Fruit fly (Drosophila melanogaster) whole organism, pupa: ENCODE results near the gene CG17343.

Experiments
- CG10348 ChIP-seq: fragments of 200-800 bp; sonication (Bioruptor generic); IDR thresholded peaks from 2 replicates; pipeline ENCODE4 v1.3.6; 2022; ENCODE audit warnings: missing biosample characterization, missing genetic modification characterization
- CG14655 ChIP-seq: fragments of 200-800 bp; sonication (Bioruptor generic); optimal IDR thresholded peaks from 3 replicates; lab custom pipeline; 2017; ENCODE audit warnings: mild to moderate bottlenecking, missing biosample characterization, missing genetic modification reagents, missing genetic modification characterization
- CG17806 ChIP-seq: fragments of 200-800 bp; sonication (Bioruptor generic); optimal IDR thresholded peaks from 2 replicates; lab custom pipeline; 2018; ENCODE audit warnings: missing biosample characterization, mild to moderate bottlenecking, missing genetic modification characterization, moderate library complexity
- CG34367 ChIP-seq: fragments of 200-800 bp; sonication (Bioruptor generic); optimal IDR thresholded peaks from 2 replicates; lab custom pipeline; 2018; ENCODE audit warnings: missing biosample characterization, mild to moderate bottlenecking, missing genetic modification characterization
- CG8159 ChIP-seq: fragments of 200-800 bp; sonication (Bioruptor generic); optimal IDR thresholded peaks from 3 replicates; lab custom pipeline; 2018; ENCODE audit warnings: missing biosample characterization, mild to moderate bottlenecking, missing genetic modification characterization, moderate library complexity
- CG9948 ChIP-seq: fragments of 200-800 bp; sonication (Bioruptor generic); optimal IDR thresholded peaks from 2 replicates; lab custom pipeline; 2018; ENCODE audit warnings: missing biosample characterization, mild to moderate bottlenecking, missing genetic modification characterization, moderate library complexity
- D1 ChIP-seq: fragments of 200-800 bp; sonication (Bioruptor generic); optimal IDR thresholded peaks from 2 replicates; lab custom pipeline; 2018; ENCODE audit warnings: missing biosample characterization, mild to moderate bottlenecking, missing genetic modification characterization, moderate library complexity
- EcR ChIP-seq: fragments of 200-800 bp; sonication (Bioruptor generic); optimal IDR thresholded peaks from 3 replicates; lab custom pipeline; 2019; ENCODE audit warnings: missing biosample characterization, missing genetic modification characterization, mild to moderate bottlenecking, moderate library complexity, missing genetic modification reagents
- Pif1B ChIP-seq: fragments of 200-800 bp; sonication (Bioruptor generic); optimal IDR thresholded peaks from 3 replicates; lab custom pipeline; 2016; ENCODE audit warnings: missing biosample characterization, missing genetic modification characterization
- rn ChIP-seq: fragments of 200-800 bp; sonication (Bioruptor generic); IDR thresholded peaks from 2 replicates; pipeline ENCODE4 v1.3.6; 2022; ENCODE audit warnings: missing biosample characterization, missing genetic modification characterization

DNA sequence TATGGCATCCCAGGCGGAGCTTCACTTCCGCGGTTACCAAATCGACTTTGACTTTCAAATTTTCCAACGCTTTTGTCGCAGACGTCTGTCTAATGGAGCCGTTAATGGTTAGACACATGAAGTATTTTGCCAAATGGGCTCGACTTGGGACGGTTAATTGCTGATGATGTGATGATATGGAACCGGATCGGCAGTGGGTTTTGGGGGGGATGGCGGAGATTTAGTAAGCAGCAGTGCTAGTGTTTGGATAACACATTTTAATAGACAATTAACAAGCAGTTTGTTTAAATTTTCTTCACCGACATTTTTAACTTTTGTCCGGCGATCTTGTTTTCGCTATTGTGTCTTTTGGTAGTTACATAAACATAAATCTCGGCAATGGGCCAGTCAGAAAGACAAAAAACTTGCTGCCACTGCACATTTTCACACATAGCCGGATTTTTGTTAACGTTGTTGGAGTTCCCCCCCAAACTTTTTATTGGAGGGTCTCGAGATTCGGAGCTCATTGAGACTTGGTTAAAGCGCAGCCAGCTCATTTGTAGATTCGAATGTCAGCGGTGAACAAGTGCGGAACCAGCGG, 45.0 kb downstream of the CG17343 start, which contains the start of gene amd:
- no peak for TF ChIP-seq CG14655
- no peak for TF ChIP-seq Pif1B (GFP tag; lab: Kevin White, UChicago)
- no peak for TF ChIP-seq CG10348 (GFP tag; lab: Robert Waterston, UW)
- no peak for TF ChIP-seq CG8159
- TF ChIP-seq CG17806 (tag; lab: Kevin White, UChicago): no peak
- TF ChIP-seq EcR: no peak
- TF ChIP-seq rn (GFP tag; lab: Robert Waterston, UW): no peak
- no peak for TF ChIP-seq CG34367 (tag; lab: Kevin White, UChicago)
- no peak for TF ChIP-seq CG9948 (tag; lab: Kevin White, UChicago)
- TF ChIP-seq D1: no peak
